Fruit fly (Drosophila melanogaster) whole organism, embryonic: Measurements from ENCODE around the gene CG9316.
A peak's percentile ranks its signal among the peaks of the same experiment; 100 is the strongest.

Experiments
- Adf1 ChIP-seq: fragments of 200-800 bp; sonication (Bioruptor generic); IDR thresholded peaks from 2 replicates; pipeline ENCODE4 v1.3.6; 2022; ENCODE audit warnings: missing biosample characterization, missing genetic modification characterization
- B-H1 ChIP-seq: fragments of 200-800 bp; sonication (Bioruptor generic); IDR thresholded peaks from 3 replicates; pipeline ENCODE4 v1.3.6; 2022; ENCODE audit warnings: missing biosample characterization, missing genetic modification characterization
- BEAF-32 ChIP-seq: fragments of 200-800 bp; sonication (Bioruptor generic); optimal IDR thresholded peaks from 3 replicates; lab custom pipeline; 2017; ENCODE audit warnings: missing biosample characterization, missing genetic modification characterization, mild to moderate bottlenecking, moderate library complexity, missing genetic modification reagents
- CG1024 ChIP-seq: fragments of 200-800 bp; sonication (Bioruptor generic); IDR thresholded peaks from 2 replicates; pipeline ENCODE4 v1.3.6; 2022; ENCODE audit warnings: missing biosample characterization, missing genetic modification characterization
- CG10366 ChIP-seq: fragments of 200-800 bp; sonication (Bioruptor generic); IDR thresholded peaks from 2 replicates; pipeline ENCODE4 v1.3.6; 2022; ENCODE audit warnings: missing biosample characterization, missing genetic modification characterization
- CG11247 ChIP-seq: fragments of 200-800 bp; sonication (Bioruptor generic); IDR thresholded peaks from 2 replicates; pipeline ENCODE4 v1.3.6; 2022; ENCODE audit warnings: missing biosample characterization, missing genetic modification characterization
- CG11398 ChIP-seq: fragments of 200-800 bp; sonication (Bioruptor generic); optimal IDR thresholded peaks from 2 replicates; lab custom pipeline; 2016; ENCODE audit warnings: missing biosample characterization, missing genetic modification characterization
- CG12071 ChIP-seq: fragments of 200-800 bp; sonication (Bioruptor generic); optimal IDR thresholded peaks from 3 replicates; lab custom pipeline; 2018; ENCODE audit warnings: missing biosample characterization, mild to moderate bottlenecking, missing genetic modification characterization
- CG15696 ChIP-seq: fragments of 200-800 bp; sonication (Bioruptor generic); optimal IDR thresholded peaks from 2 replicates; lab custom pipeline; 2019; ENCODE audit warnings: missing biosample characterization, mild to moderate bottlenecking, missing genetic modification characterization, moderate library complexity
- CG16813 ChIP-seq: fragments of 200-800 bp; sonication (Bioruptor generic); IDR thresholded peaks from 3 replicates; pipeline ENCODE4 v1.3.6; 2022; ENCODE audit warnings: missing biosample characterization, missing genetic modification characterization; ENCODE audit not compliant: partially characterized antibody
- CG18011 ChIP-seq: fragments of 200-800 bp; sonication (Bioruptor generic); optimal IDR thresholded peaks from 2 replicates; lab custom pipeline; 2017; ENCODE audit warnings: missing biosample characterization, missing genetic modification characterization, mild to moderate bottlenecking, moderate library complexity, missing genotype
- CG18764 ChIP-seq: fragments of 200-800 bp; sonication (Bioruptor generic); optimal IDR thresholded peaks from 3 replicates; lab custom pipeline; 2016; ENCODE audit warnings: missing biosample characterization, missing genetic modification characterization
- CG2875 ChIP-seq: fragments of 200-800 bp; sonication (Bioruptor generic); optimal IDR thresholded peaks from 2 replicates; lab custom pipeline; 2017; ENCODE audit warnings: missing biosample characterization, mild to moderate bottlenecking, missing genetic modification characterization, missing genetic modification reagents
- CG32767 ChIP-seq: fragments of 200-800 bp; sonication (Bioruptor generic); IDR thresholded peaks from 2 replicates; pipeline ENCODE4 v1.3.6; 2022; ENCODE audit warnings: missing biosample characterization, missing genetic modification characterization
- CG33213 ChIP-seq: fragments of 200-800 bp; sonication (Bioruptor generic); optimal IDR thresholded peaks from 3 replicates; lab custom pipeline; 2016; ENCODE audit warnings: missing biosample characterization, missing genetic modification characterization
- CG4854 ChIP-seq: fragments of 200-800 bp; sonication (Bioruptor generic); optimal IDR thresholded peaks from 2 replicates; lab custom pipeline; 2016; ENCODE audit warnings: missing biosample characterization, missing genetic modification characterization, inconsistent platforms
- CG6272 ChIP-seq: fragments of 200-800 bp; sonication (Bioruptor generic); IDR thresholded peaks from 2 replicates; pipeline ENCODE4 v1.3.6; 2022; ENCODE audit warnings: missing biosample characterization, missing genetic modification characterization
- CG7556 ChIP-seq: fragments of 200-800 bp; sonication (Bioruptor generic); optimal IDR thresholded peaks from 2 replicates; lab custom pipeline; 2017; ENCODE audit warnings: missing biosample characterization, mild to moderate bottlenecking, missing genetic modification characterization
- CG8290 ChIP-seq, 3 experiments: fragments of 200-800 bp; sonication (Bioruptor generic); optimal IDR thresholded peaks; 2 replicates each; lab custom pipeline; 2016 to 2019; ENCODE audit warnings: missing biosample characterization in 3 of 3, missing genetic modification characterization in 3 of 3, mild to moderate bottlenecking in 2 of 3, moderate library complexity in 1 of 3
- CG8359 ChIP-seq: fragments of 200-800 bp; sonication (Bioruptor generic); optimal IDR thresholded peaks from 2 replicates; lab custom pipeline; 2017; ENCODE audit warnings: missing biosample characterization, mild to moderate bottlenecking, missing genetic modification characterization, borderline replicate concordance
- CG8478 ChIP-seq: fragments of >200 bp; optimal IDR thresholded peaks from 2 replicates; lab custom pipeline; 2018
- CG8765 ChIP-seq: fragments of 200-800 bp; sonication (Bioruptor generic); IDR thresholded peaks from 2 replicates; pipeline ENCODE4 v1.3.6; 2022; ENCODE audit warnings: missing biosample characterization, missing genetic modification characterization
- Deaf1 ChIP-seq: fragments of 200-800 bp; optimal IDR thresholded peaks from 3 replicates; lab custom pipeline; 2019; ENCODE audit warnings: missing biosample characterization, mild to moderate bottlenecking, missing genetic modification characterization, moderate library complexity
- Dek ChIP-seq: fragments of 200-800 bp; sonication (Bioruptor generic); optimal IDR thresholded peaks from 3 replicates; lab custom pipeline; 2019; ENCODE audit warnings: missing biosample characterization, mild to moderate bottlenecking, missing genetic modification characterization, moderate library complexity
- ERR ChIP-seq: fragments of 200-800 bp; sonication (Bioruptor generic); optimal IDR thresholded peaks from 2 replicates; lab custom pipeline; 2016; ENCODE audit warnings: missing biosample characterization, missing genetic modification characterization
- HmgD ChIP-seq: fragments of 200-800 bp; sonication (Bioruptor generic); optimal IDR thresholded peaks from 3 replicates; lab custom pipeline; 2016; ENCODE audit warnings: missing biosample characterization, missing genetic modification characterization
- Hmr ChIP-seq: fragments of 200-800 bp; sonication (Bioruptor generic); optimal IDR thresholded peaks from 3 replicates; lab custom pipeline; 2017; ENCODE audit warnings: mild to moderate bottlenecking, missing biosample characterization, missing genetic modification reagents, missing genetic modification characterization
- Hsf ChIP-seq: fragments of 200-800 bp; sonication (Bioruptor generic); optimal IDR thresholded peaks from 3 replicates; lab custom pipeline; 2016; ENCODE audit warnings: missing biosample characterization, missing genetic modification characterization
- NC2β ChIP-seq: fragments of 200-800 bp; sonication (Bioruptor generic); optimal IDR thresholded peaks from 2 replicates; lab custom pipeline; 2016; ENCODE audit warnings: missing biosample characterization, missing genetic modification characterization
- Trl ChIP-seq, 3 experiments: fragments of >200 bp in 2 of 3; fragments of 200-800 bp in 1 of 3; sonication (Bioruptor generic) in 1 of 3; optimal IDR thresholded peaks; 2 replicates in 1 of 3; 3 replicates in 2 of 3; lab custom pipeline; 2016 to 2017; ENCODE audit warnings: missing biosample characterization in 1 of 3, missing genetic modification characterization in 1 of 3
- Usf ChIP-seq: fragments of 200-800 bp; sonication (Bioruptor generic); optimal IDR thresholded peaks from 2 replicates; lab custom pipeline; 2017; ENCODE audit warnings: missing genotype, missing biosample characterization, missing genetic modification characterization
- ap ChIP-seq: fragments of 200-800 bp; sonication (Bioruptor generic); IDR thresholded peaks from 2 replicates; pipeline ENCODE4 v1.3.6; 2022; ENCODE audit warnings: missing biosample characterization, missing genetic modification characterization
- ci ChIP-seq: fragments of 200-800 bp; sonication (Bioruptor generic); IDR thresholded peaks from 3 replicates; pipeline ENCODE4 v1.3.6; 2022; ENCODE audit warnings: missing biosample characterization, missing genetic modification characterization
- eve ChIP-seq, 2 experiments: fragments of >200 bp; optimal IDR thresholded peaks; 2 replicates each; lab custom pipeline; 2017; ENCODE audit warnings: missing biosample characterization in 2 of 2, missing genetic modification characterization in 2 of 2
- fu2 ChIP-seq: fragments of 200-800 bp; sonication (Bioruptor generic); optimal IDR thresholded peaks from 2 replicates; lab custom pipeline; 2016; ENCODE audit warnings: missing biosample characterization, missing genetic modification characterization
- gce ChIP-seq: fragments of 200-800 bp; sonication (Bioruptor generic); IDR thresholded peaks from 3 replicates; pipeline ENCODE4 v1.3.6; 2022; ENCODE audit warnings: missing biosample characterization, missing genetic modification characterization
- grn ChIP-seq: fragments of 200-800 bp; sonication (Bioruptor generic); optimal IDR thresholded peaks from 3 replicates; lab custom pipeline; 2017; ENCODE audit warnings: missing biosample characterization, missing genetic modification characterization
- gt ChIP-seq: fragments of 200-800 bp; sonication (Bioruptor generic); IDR thresholded peaks from 2 replicates; pipeline ENCODE4 v1.3.6; 2022; ENCODE audit warnings: missing biosample characterization, missing genetic modification characterization
- hth ChIP-seq: fragments of >200 bp; optimal IDR thresholded peaks from 2 replicates; lab custom pipeline; 2017; ENCODE audit warnings: inconsistent platforms
- inv ChIP-seq: fragments of 200-800 bp; sonication (Bioruptor generic); IDR thresholded peaks from 2 replicates; pipeline ENCODE4 v1.3.6; 2022; ENCODE audit warnings: missing biosample characterization, missing genetic modification characterization; ENCODE audit not compliant: partially characterized antibody
- kay ChIP-seq: fragments of 200-800 bp; sonication (Bioruptor generic); optimal IDR thresholded peaks from 2 replicates; lab custom pipeline; 2016; ENCODE audit warnings: missing biosample characterization, missing genetic modification characterization
- ken ChIP-seq: fragments of 200-800 bp; sonication (Bioruptor generic); IDR thresholded peaks from 3 replicates; pipeline ENCODE4 v1.3.6; 2022; ENCODE audit warnings: missing biosample characterization, missing genetic modification characterization
- nau ChIP-seq: fragments of 200-800 bp; sonication (Bioruptor generic); optimal IDR thresholded peaks from 3 replicates; lab custom pipeline; 2017; ENCODE audit warnings: missing biosample characterization, mild to moderate bottlenecking, missing genetic modification characterization, missing genetic modification reagents
- onecut ChIP-seq: fragments of 200-800 bp; sonication (Bioruptor generic); IDR thresholded peaks from 2 replicates; pipeline ENCODE4 v1.3.6; 2022; ENCODE audit warnings: missing biosample characterization, missing genetic modification characterization
- run ChIP-seq: fragments of 200-800 bp; sonication (Bioruptor generic); optimal IDR thresholded peaks from 3 replicates; lab custom pipeline; 2018; ENCODE audit warnings: missing biosample characterization, mild to moderate bottlenecking, missing genetic modification characterization
- sima ChIP-seq: fragments of 200-800 bp; sonication (Bioruptor generic); optimal IDR thresholded peaks from 2 replicates; lab custom pipeline; 2016; ENCODE audit warnings: missing biosample characterization, missing genetic modification characterization
- slbo ChIP-seq: fragments of 200-800 bp; sonication (Bioruptor generic); IDR thresholded peaks from 2 replicates; pipeline ENCODE4 v1.3.6; 2022; ENCODE audit warnings: missing biosample characterization, missing genetic modification characterization
- so ChIP-seq: fragments of 200-800 bp; sonication (Bioruptor generic); IDR thresholded peaks from 3 replicates; pipeline ENCODE4 v1.3.6; 2022; ENCODE audit warnings: missing biosample characterization, missing genetic modification characterization
- sug ChIP-seq: fragments of 200-800 bp; optimal IDR thresholded peaks from 2 replicates; lab custom pipeline; 2019; ENCODE audit warnings: missing biosample characterization, mild to moderate bottlenecking, missing genetic modification characterization, moderate library complexity
- tin ChIP-seq: fragments of 200-800 bp; sonication (Bioruptor generic); optimal IDR thresholded peaks from 3 replicates; lab custom pipeline; 2016; ENCODE audit warnings: missing biosample characterization, missing genetic modification characterization
- unc-4 ChIP-seq: fragments of 200-800 bp; sonication (Bioruptor generic); IDR thresholded peaks from 2 replicates; pipeline ENCODE4 v1.3.6; 2022; ENCODE audit warnings: missing biosample characterization, missing genetic modification characterization; ENCODE audit not compliant: partially characterized antibody

CG9316 gene

DNA sequence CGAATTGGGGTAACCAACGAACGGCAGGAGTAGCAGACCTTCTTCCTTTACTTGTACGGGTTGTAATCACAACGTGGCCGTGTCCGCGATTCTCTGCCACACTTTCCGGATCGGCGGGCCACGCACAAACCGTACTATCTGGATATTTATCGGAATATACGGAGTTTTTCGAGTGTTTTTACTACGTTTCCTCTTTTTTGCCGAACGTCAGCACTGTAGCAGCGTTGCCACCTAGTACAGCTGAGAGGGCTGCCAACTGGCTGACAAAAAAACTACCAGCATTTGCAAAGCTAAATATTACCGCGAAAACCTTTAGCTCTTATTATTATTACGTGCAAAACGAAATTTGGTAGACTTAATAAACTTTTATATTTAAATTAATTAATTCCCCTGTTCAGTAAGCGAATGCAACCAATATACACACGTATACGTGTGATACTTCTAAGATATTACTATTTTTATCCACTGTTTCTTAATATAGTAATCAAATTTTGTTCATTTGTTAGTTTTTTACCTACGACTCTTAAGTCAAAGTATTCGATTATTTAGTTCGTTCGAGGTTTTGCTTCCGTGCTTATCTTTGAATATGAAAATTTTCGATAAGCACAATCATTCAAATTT, 7.8 kb upstream of the CG9316 start, which contains the start of gene TM9SF2 (continued):
- TF ChIP-seq B-H1 (GFP tag; lab: Robert Waterston, UW): peak; percentile 12; the same call in 1 of the 3 replicates
- TF ChIP-seq kay: no peak
- no peak for TF ChIP-seq unc-4 (GFP tag; lab: Robert Waterston, UW)
- no peak for TF ChIP-seq CG33213 (GFP tag; lab: Kevin White, UChicago)
- TF ChIP-seq sima (GFP tag; lab: Kevin White, UChicago): no peak
- no peak for TF ChIP-seq CG16813
- TF ChIP-seq ap (GFP tag; lab: Robert Waterston, UW): no peak
- TF ChIP-seq CG8359 (GFP tag; lab: Kevin White, UChicago): no peak
- peak; percentile 42 for TF ChIP-seq Hsf
- no peak for TF ChIP-seq CG32767
- TF ChIP-seq Hmr (GFP tag; lab: Kevin White, UChicago): peak; percentile 22
- TF ChIP-seq Trl (optimal IDR thresholded peaks at IDR 0.05; lab: Kevin White, UChicago): no peak
- no peak for TF ChIP-seq Trl (GFP tag; optimal IDR thresholded peaks at IDR 0.05; lab: Kevin White, UChicago)
- TF ChIP-seq eve (GFP tag; optimal IDR thresholded peaks at IDR 0.05; lab: Kevin White, UChicago): no peak
- no peak for TF ChIP-seq CG8765 (GFP tag; lab: Robert Waterston, UW)
- TF ChIP-seq HmgD (GFP tag; lab: Kevin White, UChicago): peak; percentile 36
- no peak for TF ChIP-seq so (GFP tag; lab: Robert Waterston, UW)
- TF ChIP-seq fu2 (GFP tag; lab: Kevin White, UChicago): no peak
- TF ChIP-seq gt (GFP tag; lab: Robert Waterston, UW): no peak
- TF ChIP-seq CG7556 (GFP tag; lab: Kevin White, UChicago): no peak
- peak; percentile 20 for TF ChIP-seq sug
- TF ChIP-seq nau (GFP tag; lab: Kevin White, UChicago): no peak
- peak; percentile 74 for TF ChIP-seq slbo
- 0 out of 3 replicates have a peak, but pooled peaks have one; percentile 10 for TF ChIP-seq gce (GFP tag; lab: Robert Waterston, UW)
- no peak for TF ChIP-seq run (tag; lab: Kevin White, UChicago)
- TF ChIP-seq ERR (GFP tag; lab: Kevin White, UChicago): no peak
- TF ChIP-seq hth: no peak
- no peak for TF ChIP-seq CG8290 (GFP tag; optimal IDR thresholded peaks at IDR 0.05; lab: Kevin White, UChicago)
- TF ChIP-seq CG8290 (tag; optimal IDR thresholded peaks at IDR 0.05; lab: Kevin White, UChicago): no peak
- TF ChIP-seq CG4854: no peak
- peak; percentile 41 for TF ChIP-seq tin
- no peak for TF ChIP-seq onecut (GFP tag; lab: Robert Waterston, UW)
- TF ChIP-seq grn (GFP tag; lab: Kevin White, UChicago): no peak
- no peak for TF ChIP-seq CG2875
- TF ChIP-seq inv (GFP tag; lab: Robert Waterston, UW): no peak
- TF ChIP-seq Deaf1: no peak
- no peak for TF ChIP-seq ken (GFP tag; lab: Robert Waterston, UW)
- TF ChIP-seq CG8478: no peak
- TF ChIP-seq CG1024 (GFP tag; lab: Robert Waterston, UW): no peak
- TF ChIP-seq CG11247: 0 out of 2 replicates have a peak, but pooled peaks have one; percentile 13
- no peak for TF ChIP-seq CG18764 (GFP tag; lab: Kevin White, UChicago)
- TF ChIP-seq CG11398: no peak
- no peak for TF ChIP-seq Usf (GFP tag; lab: Kevin White, UChicago)
- no peak for TF ChIP-seq BEAF-32
- TF ChIP-seq ci (GFP tag; lab: Robert Waterston, UW): no peak
- TF ChIP-seq Dek (tag; lab: Kevin White, UChicago): peak; percentile 18
- TF ChIP-seq CG6272 (GFP tag; lab: Robert Waterston, UW): 0 out of 2 replicates have a peak, but pooled peaks have one; percentile 27
- peak; percentile 2 for TF ChIP-seq CG18011 (GFP tag; lab: Kevin White, UChicago)
- TF ChIP-seq NC2β: no peak
- TF ChIP-seq CG12071 (GFP tag; lab: Kevin White, UChicago): no peak
- peak; percentile 29 for TF ChIP-seq CG15696 (tag; lab: Kevin White, UChicago)
- no peak for TF ChIP-seq Adf1 (GFP tag; lab: Robert Waterston, UW)
- TF ChIP-seq CG10366: peak; percentile 56
